Worm (Caenorhabditis elegans) whole organism, dauer: ENCODE measurements around the gene C32D5.12.

ENCODE experiments used
- unc-62 ChIP-seq: sonication (generic microtip); optimal IDR thresholded peaks from 2 replicates; lab custom pipeline; 2017; ENCODE audit warnings: missing biosample characterization, missing genetic modification reagents, missing genetic modification characterization

C32D5.12 gene

ce11 chrII:6358905-6359304 lies at the start of gene C32D5.12:
Gene C32D5.12, minus strand, starts transcription at chrII:6359005.
- no peak for TF ChIP-seq unc-62 (GFP tag; lab: Kevin White, UChicago)

- no peak for TF ChIP-seq unc-62 (GFP tag; lab: Kevin White, UChicago)
These were observed 48.5 kb upstream of the C32D5.12 start, which contains the start of gene spp-11 for ce11 chrII:6407279-6407678. Gene spp-11, minus strand, starts transcription at chrII:6407379.

ce11 chrII:6403233-6403632 lies 44.4 kb upstream of the C32D5.12 start, which contains the start of gene T25D10.1:
Gene T25D10.1, plus strand, starts transcription at chrII:6403401.
- TF ChIP-seq unc-62 (GFP tag; lab: Kevin White, UChicago): no peak

- no peak for TF ChIP-seq unc-62 (GFP tag; lab: Kevin White, UChicago)
These were observed 42.8 kb upstream of the C32D5.12 start, which contains the start of gene btb-2 for ce11 chrII:6401649-6402048. Gene btb-2, plus strand, starts transcription at chrII:6401949.

ce11 chrII:6398406-6398805 lies 39.6 kb upstream of the C32D5.12 start, which contains the start of gene zig-10:
Gene zig-10, plus strand, starts transcription at chrII:6398706.
- TF ChIP-seq unc-62 (GFP tag; lab: Kevin White, UChicago): no peak

- no peak for TF ChIP-seq unc-62 (GFP tag; lab: Kevin White, UChicago)
These were observed 35.2 kb upstream of the C32D5.12 start for ce11 chrII:6394037-6394436.

ce11 chrII:6391195-6391594 lies 32.4 kb upstream of the C32D5.12 start, which contains the start of gene F58F12.3:
Gene F58F12.3, minus strand, starts transcription at chrII:6391295.
- TF ChIP-seq unc-62 (GFP tag; lab: Kevin White, UChicago): no peak

ce11 chrII:6387937-6388336 lies 29.1 kb upstream of the C32D5.12 start, which contains the start of gene F58F12.2:
Gene F58F12.2, minus strand, starts transcription at chrII:6388037.
- no peak for TF ChIP-seq unc-62 (GFP tag; lab: Kevin White, UChicago)

ce11 chrII:6386467-6386866 lies 27.7 kb upstream of the C32D5.12 start, which contains the start of gene F58F12.4:
Gene F58F12.4, plus strand, starts transcription at chrII:6386767.
- no peak for TF ChIP-seq unc-62 (GFP tag; lab: Kevin White, UChicago)

ce11 chrII:6383183-6383695 lies 24.4 kb upstream of the C32D5.12 start, which contains the start of gene F58F12.1:
Gene F58F12.1, plus strand, starts transcription at chrII:6383645.
- no peak for TF ChIP-seq unc-62 (GFP tag; lab: Kevin White, UChicago)

- no peak for TF ChIP-seq unc-62 (GFP tag; lab: Kevin White, UChicago)
These were observed 22.1 kb upstream of the C32D5.12 start, which contains the start of gene F58F12.12 for ce11 chrII:6380866-6381265. Gene F58F12.12, plus strand, starts transcription at chrII:6381166.

ce11 chrII:6379038-6379563 lies 20.3 kb upstream of the C32D5.12 start:
- TF ChIP-seq unc-62 (GFP tag; lab: Kevin White, UChicago): no peak

- no peak for TF ChIP-seq unc-62 (GFP tag; lab: Kevin White, UChicago)
These were observed 18.7 kb upstream of the C32D5.12 start for ce11 chrII:6377381-6377948.

ce11 chrII:6376693-6377092 lies 17.9 kb upstream of the C32D5.12 start:
- no peak for TF ChIP-seq unc-62 (GFP tag; lab: Kevin White, UChicago)

- TF ChIP-seq unc-62 (GFP tag; lab: Kevin White, UChicago): no peak
These were observed 15.8 kb upstream of the C32D5.12 start for ce11 chrII:6374646-6375045.

ce11 chrII:6373361-6373760 lies 14.6 kb upstream of the C32D5.12 start:
- TF ChIP-seq unc-62 (GFP tag; lab: Kevin White, UChicago): no peak
